Fruit fly (Drosophila melanogaster) whole organism, embryonic: ENCODE data around the gene neur.

Source experiments
- ATbp ChIP-seq: fragments of 200-800 bp; sonication (Bioruptor generic); optimal IDR thresholded peaks from 2 replicates; lab custom pipeline; 2017; ENCODE audit warnings: missing biosample characterization, mild to moderate bottlenecking, missing genetic modification characterization, missing genetic modification reagents
- Atf6 ChIP-seq: fragments of 200-800 bp; sonication (Bioruptor generic); IDR thresholded peaks from 2 replicates; pipeline ENCODE4 v1.3.6; 2022; ENCODE audit warnings: missing biosample characterization, missing genetic modification characterization
- BtbVII ChIP-seq: fragments of 200-800 bp; sonication (Bioruptor generic); optimal IDR thresholded peaks from 3 replicates; lab custom pipeline; 2017; ENCODE audit warnings: missing biosample characterization, mild to moderate bottlenecking, missing genetic modification characterization
- CG10321 ChIP-seq: fragments of 200-800 bp; sonication (Bioruptor generic); IDR thresholded peaks from 2 replicates; pipeline ENCODE4 v1.3.6; 2022; ENCODE audit warnings: missing biosample characterization, missing genetic modification characterization
- CG10979 ChIP-seq: fragments of 200-800 bp; sonication (Bioruptor generic); optimal IDR thresholded peaks from 2 replicates; lab custom pipeline; 2018; ENCODE audit warnings: missing biosample characterization, mild to moderate bottlenecking, missing genetic modification characterization, moderate library complexity
- CG14667 ChIP-seq: fragments of 200-800 bp; sonication (Bioruptor generic); IDR thresholded peaks from 2 replicates; pipeline ENCODE4 v1.3.6; 2022; ENCODE audit warnings: missing biosample characterization, missing genetic modification characterization
- CG14860 ChIP-seq: fragments of 200-800 bp; sonication (Bioruptor generic); IDR thresholded peaks from 3 replicates; pipeline ENCODE4 v1.3.6; 2022; ENCODE audit warnings: missing biosample characterization, missing genetic modification characterization; ENCODE audit not compliant: partially characterized antibody
- CG15479 ChIP-seq: fragments of 200-800 bp; sonication (Bioruptor generic); optimal IDR thresholded peaks from 3 replicates; lab custom pipeline; 2019; ENCODE audit warnings: missing biosample characterization, mild to moderate bottlenecking, missing genetic modification characterization, moderate library complexity
- CG17359 ChIP-seq: fragments of 200-800 bp; sonication (Bioruptor generic); optimal IDR thresholded peaks from 3 replicates; lab custom pipeline; 2018; ENCODE audit warnings: missing biosample characterization, mild to moderate bottlenecking, missing genetic modification characterization, moderate library complexity
- CG18262 ChIP-seq: fragments of 200-800 bp; optimal IDR thresholded peaks from 3 replicates; lab custom pipeline; 2019; ENCODE audit warnings: missing biosample characterization, mild to moderate bottlenecking, missing genetic modification characterization, moderate library complexity
- CG18476 ChIP-seq: fragments of 200-800 bp; sonication (Bioruptor generic); optimal IDR thresholded peaks from 2 replicates; lab custom pipeline; 2016; ENCODE audit warnings: missing biosample characterization, mild to moderate bottlenecking, missing genetic modification characterization
- CG5245 ChIP-seq: fragments of 200-800 bp; sonication (Bioruptor generic); optimal IDR thresholded peaks from 3 replicates; lab custom pipeline; 2016; ENCODE audit warnings: missing biosample characterization, missing genetic modification characterization
- CG7372 ChIP-seq: fragments of 200-800 bp; sonication (Bioruptor generic); IDR thresholded peaks from 2 replicates; pipeline ENCODE4 v1.3.6; 2022; ENCODE audit warnings: missing biosample characterization, missing genetic modification characterization
- CG8478 ChIP-seq: fragments of >200 bp; optimal IDR thresholded peaks from 2 replicates; lab custom pipeline; 2018
- CG9727 ChIP-seq: fragments of 200-800 bp; sonication (Bioruptor generic); optimal IDR thresholded peaks from 3 replicates; lab custom pipeline; 2017; ENCODE audit warnings: missing biosample characterization, mild to moderate bottlenecking, missing genetic modification characterization
- H2.0 ChIP-seq: fragments of 200-800 bp; sonication (Bioruptor generic); IDR thresholded peaks from 2 replicates; pipeline ENCODE4 v1.3.6; 2022; ENCODE audit warnings: missing biosample characterization, missing genetic modification characterization
- HLH3B ChIP-seq: fragments of 200-800 bp; sonication (Bioruptor generic); IDR thresholded peaks from 2 replicates; pipeline ENCODE4 v1.3.6; 2022; ENCODE audit warnings: missing biosample characterization, missing genetic modification characterization
- HLHmδ ChIP-seq: fragments of 200-800 bp; sonication (Bioruptor generic); optimal IDR thresholded peaks from 2 replicates; lab custom pipeline; 2018; ENCODE audit warnings: missing biosample characterization, mild to moderate bottlenecking, missing genetic modification characterization, moderate library complexity
- Hey ChIP-seq: fragments of 200-800 bp; sonication (Bioruptor generic); optimal IDR thresholded peaks from 3 replicates; lab custom pipeline; 2018; ENCODE audit warnings: missing biosample characterization, mild to moderate bottlenecking, missing genetic modification characterization
- Kr ChIP-seq: fragments of 200-800 bp; sonication (Bioruptor generic); optimal IDR thresholded peaks from 2 replicates; lab custom pipeline; 2017; ENCODE audit warnings: missing biosample characterization, mild to moderate bottlenecking, missing genetic modification characterization
- Med ChIP-seq: fragments of 200-800 bp; sonication (Bioruptor generic); peaks from one replicate; lab custom pipeline; 2016; ENCODE audit warnings: missing biosample characterization, missing genetic modification characterization, mild to moderate bottlenecking, inconsistent platforms, moderate library complexity
- Nf-YA ChIP-seq: fragments of 200-800 bp; sonication (Bioruptor generic); IDR thresholded peaks from 2 replicates; pipeline ENCODE4 v1.3.6; 2022; ENCODE audit warnings: missing biosample characterization, missing genetic modification characterization
- NfI ChIP-seq: fragments of 200-800 bp; sonication (Bioruptor generic); optimal IDR thresholded peaks from 3 replicates; lab custom pipeline; 2018; ENCODE audit warnings: missing biosample characterization, mild to moderate bottlenecking, missing genetic modification characterization, moderate library complexity
- Oli ChIP-seq: fragments of 200-800 bp; sonication (Bioruptor generic); optimal IDR thresholded peaks from 2 replicates; lab custom pipeline; 2018; ENCODE audit warnings: missing biosample characterization, mild to moderate bottlenecking, missing genetic modification characterization, moderate library complexity
- Sox100B ChIP-seq: fragments of 200-800 bp; sonication (Bioruptor generic); optimal IDR thresholded peaks from 3 replicates; lab custom pipeline; 2018; ENCODE audit warnings: missing biosample characterization, mild to moderate bottlenecking, missing genetic modification characterization
- Spps ChIP-seq: fragments of 200-800 bp; sonication (Bioruptor generic); optimal IDR thresholded peaks from 2 replicates; lab custom pipeline; 2018; ENCODE audit warnings: missing biosample characterization, mild to moderate bottlenecking, missing genetic modification characterization
- ac ChIP-seq: fragments of 200-800 bp; sonication (Bioruptor generic); optimal IDR thresholded peaks from 3 replicates; lab custom pipeline; 2017; ENCODE audit warnings: missing biosample characterization, mild to moderate bottlenecking, missing genetic modification characterization
- ase ChIP-seq: fragments of 200-800 bp; sonication (Bioruptor generic); IDR thresholded peaks from 3 replicates; pipeline ENCODE4 v1.3.6; 2022; ENCODE audit warnings: missing biosample characterization, missing genetic modification characterization
- da ChIP-seq: fragments of 200-800 bp; sonication (Bioruptor generic); optimal IDR thresholded peaks from 2 replicates; lab custom pipeline; 2016; ENCODE audit warnings: missing biosample characterization, missing genetic modification characterization
- dm ChIP-seq: fragments of 200-800 bp; sonication (Bioruptor generic); optimal IDR thresholded peaks from 3 replicates; lab custom pipeline; 2016; ENCODE audit warnings: missing biosample characterization, missing genetic modification characterization
- eyg ChIP-seq: fragments of 200-800 bp; sonication (Bioruptor generic); optimal IDR thresholded peaks from 3 replicates; lab custom pipeline; 2016; ENCODE audit warnings: missing biosample characterization, missing genetic modification characterization
- fd96Cb ChIP-seq: fragments of 200-800 bp; sonication (Bioruptor generic); optimal IDR thresholded peaks from 2 replicates; lab custom pipeline; 2018; ENCODE audit warnings: missing biosample characterization, mild to moderate bottlenecking, missing genetic modification characterization, moderate library complexity
- knrl ChIP-seq: fragments of 200-800 bp; sonication (Bioruptor generic); IDR thresholded peaks from 3 replicates; pipeline ENCODE4 v1.3.6; 2022; ENCODE audit warnings: missing biosample characterization, missing genetic modification characterization; ENCODE audit not compliant: partially characterized antibody
- nerfin-1 ChIP-seq: fragments of 200-800 bp; sonication (Bioruptor generic); optimal IDR thresholded peaks from 3 replicates; lab custom pipeline; 2019; ENCODE audit warnings: missing biosample characterization, mild to moderate bottlenecking, missing genetic modification characterization, moderate library complexity
- oc ChIP-seq: fragments of 200-800 bp; sonication (Bioruptor generic); optimal IDR thresholded peaks from 2 replicates; lab custom pipeline; 2018; ENCODE audit warnings: missing biosample characterization, mild to moderate bottlenecking, missing genetic modification characterization, moderate library complexity
- pros ChIP-seq: fragments of 200-800 bp; sonication (Bioruptor generic); optimal IDR thresholded peaks from 3 replicates; lab custom pipeline; 2019; ENCODE audit warnings: missing biosample characterization, mild to moderate bottlenecking, missing genetic modification characterization, moderate library complexity
- salm ChIP-seq: fragments of 200-800 bp; sonication (Bioruptor generic); optimal IDR thresholded peaks from 2 replicates; lab custom pipeline; 2018; ENCODE audit warnings: missing biosample characterization, mild to moderate bottlenecking, missing genetic modification characterization
- sens ChIP-seq: fragments of 200-800 bp; sonication (Bioruptor generic); peaks from one replicate; lab custom pipeline; 2016; ENCODE audit warnings: missing biosample characterization, missing genetic modification characterization
- seq ChIP-seq: fragments of 200-800 bp; sonication (Bioruptor generic); IDR thresholded peaks from 2 replicates; pipeline ENCODE4 v1.3.6; 2022; ENCODE audit warnings: missing biosample characterization, missing genetic modification characterization
- sim ChIP-seq: fragments of 200-800 bp; sonication (Bioruptor generic); IDR thresholded peaks from 2 replicates; pipeline ENCODE4 v1.3.6; 2022; ENCODE audit warnings: missing biosample characterization, missing genetic modification characterization
- sima ChIP-seq: fragments of 200-800 bp; sonication (Bioruptor generic); optimal IDR thresholded peaks from 2 replicates; lab custom pipeline; 2016; ENCODE audit warnings: missing biosample characterization, missing genetic modification characterization
- sqz ChIP-seq: fragments of 200-800 bp; sonication (Bioruptor generic); optimal IDR thresholded peaks from 3 replicates; lab custom pipeline; 2018; ENCODE audit warnings: missing biosample characterization, mild to moderate bottlenecking, missing genetic modification characterization
- tap ChIP-seq: fragments of 200-800 bp; optimal IDR thresholded peaks from 3 replicates; lab custom pipeline; 2019; ENCODE audit warnings: missing biosample characterization, mild to moderate bottlenecking, missing genetic modification characterization, moderate library complexity
- tll ChIP-seq, 2 experiments: fragments of 200-800 bp in 1 of 2; fragments of >200 bp in 1 of 2; sonication (Bioruptor generic) in 1 of 2; optimal IDR thresholded peaks; 2 replicates each; lab custom pipeline; 2017 to 2019; ENCODE audit warnings: missing biosample characterization in 2 of 2, missing genetic modification characterization in 2 of 2, mild to moderate bottlenecking in 1 of 2, moderate library complexity in 1 of 2
- twi ChIP-seq: fragments of 200-800 bp; optimal IDR thresholded peaks from 2 replicates; lab custom pipeline; 2019; ENCODE audit warnings: missing biosample characterization, mild to moderate bottlenecking, missing genetic modification characterization, moderate library complexity
- zen ChIP-seq: fragments of 200-800 bp; sonication (Bioruptor generic); optimal IDR thresholded peaks from 3 replicates; lab custom pipeline; 2018; ENCODE audit warnings: missing biosample characterization, mild to moderate bottlenecking, missing genetic modification characterization, moderate library complexity
- zen2 ChIP-seq: fragments of 200-800 bp; sonication (Bioruptor generic); IDR thresholded peaks from 3 replicates; pipeline ENCODE4 v1.3.6; 2022; ENCODE audit warnings: missing biosample characterization, missing genetic modification characterization; ENCODE audit not compliant: partially characterized antibody

Gene neur

DNA sequence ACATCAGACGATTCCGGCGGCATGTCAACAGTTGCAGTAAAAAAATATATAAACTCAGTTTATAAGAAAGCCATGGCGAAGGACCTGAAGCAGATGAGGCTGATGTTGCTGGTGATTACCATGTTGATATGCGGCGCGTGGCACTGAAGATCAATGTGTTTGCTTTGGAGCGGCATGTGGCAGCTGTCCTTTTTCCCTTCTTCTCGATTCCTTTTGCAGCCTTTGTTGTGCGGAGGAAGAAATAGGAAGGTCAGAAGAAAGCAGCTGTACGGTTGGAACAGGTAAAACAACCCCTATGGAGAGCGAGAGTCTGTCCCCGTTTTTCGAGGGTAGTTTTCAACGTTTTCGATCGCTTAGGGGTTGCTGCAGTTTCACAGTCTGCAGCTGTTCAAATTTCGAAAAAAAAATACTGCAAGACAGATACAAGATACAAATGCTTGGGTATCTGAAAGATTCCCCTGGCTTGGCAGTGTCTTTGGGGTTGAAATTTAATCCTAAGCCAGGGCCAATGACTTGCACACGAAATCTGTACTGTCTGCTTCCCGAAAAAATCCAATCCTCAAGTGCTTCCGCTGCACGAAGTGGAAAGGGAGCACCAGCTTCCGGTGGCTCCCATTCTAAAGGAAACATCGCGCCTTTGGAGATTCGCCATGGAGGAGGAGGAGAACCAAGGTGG, 14.3 kb downstream of the neur start:
- TF ChIP-seq HLHmδ: peak; percentile 84
- TF ChIP-seq Atf6 (GFP tag; lab: Robert Waterston, UW): no peak
- no peak for TF ChIP-seq CG5245 (GFP tag; lab: Kevin White, UChicago)
- TF ChIP-seq Oli: no peak
- TF ChIP-seq BtbVII: no peak
- no peak for TF ChIP-seq CG14860
- peak; percentile 45 for TF ChIP-seq CG15479 (GFP tag; lab: Kevin White, UChicago)
- TF ChIP-seq zen (tag; lab: Kevin White, UChicago): peak; percentile 42
- TF ChIP-seq salm: no peak
- TF ChIP-seq ATbp (GFP tag; lab: Kevin White, UChicago): no peak
- TF ChIP-seq Kr (GFP tag; lab: Kevin White, UChicago): peak; percentile 55
- TF ChIP-seq da: peak; percentile 75
- TF ChIP-seq CG14667 (GFP tag; lab: Robert Waterston, UW): no peak
- TF ChIP-seq CG10979 (tag; lab: Kevin White, UChicago): no peak
- TF ChIP-seq sima (GFP tag; lab: Kevin White, UChicago): no peak
- TF ChIP-seq Sox100B (GFP tag; lab: Kevin White, UChicago): no peak
- TF ChIP-seq CG18476 (GFP tag; lab: Kevin White, UChicago): peak; percentile 70
- TF ChIP-seq NfI (GFP tag; lab: Kevin White, UChicago): no peak
- TF ChIP-seq pros (GFP tag; lab: Kevin White, UChicago): peak; percentile 100
- TF ChIP-seq nerfin-1 (tag; lab: Kevin White, UChicago): peak; percentile 20
- peak; percentile 95 for TF ChIP-seq ac (GFP tag; lab: Kevin White, UChicago)
- no peak for TF ChIP-seq CG7372 (GFP tag; lab: Robert Waterston, UW)
- no peak for TF ChIP-seq sim (GFP tag; lab: Robert Waterston, UW)
- TF ChIP-seq seq: no peak; the same call in 1 of the 2 replicates
- TF ChIP-seq dm (GFP tag; lab: Kevin White, UChicago): no peak
- peak; percentile 93 for TF ChIP-seq twi (tag; lab: Kevin White, UChicago)
- TF ChIP-seq CG9727 (GFP tag; lab: Kevin White, UChicago): no peak
- no peak for TF ChIP-seq CG10321 (GFP tag; lab: Robert Waterston, UW)
- peak; percentile 43 for TF ChIP-seq Hey (tag; lab: Kevin White, UChicago)
- TF ChIP-seq CG17359 (tag; lab: Kevin White, UChicago): no peak
- peak; percentile 83 for TF ChIP-seq sqz (GFP tag; lab: Kevin White, UChicago)
- TF ChIP-seq Med (GFP tag; lab: Kevin White, UChicago): peak; percentile 44
- TF ChIP-seq zen2 (GFP tag; lab: Robert Waterston, UW): 0 out of 3 replicates have a peak, but pooled peaks have one; percentile 14
- peak; percentile 64 for TF ChIP-seq sens (GFP tag; lab: Kevin White, UChicago)
- TF ChIP-seq H2.0 (GFP tag; lab: Robert Waterston, UW): no peak
- no peak for TF ChIP-seq Nf-YA (GFP tag; lab: Robert Waterston, UW)
- peak; percentile 50 for TF ChIP-seq oc (tag; lab: Kevin White, UChicago)
- no peak for TF ChIP-seq fd96Cb (tag; lab: Kevin White, UChicago)
- TF ChIP-seq ase (GFP tag; lab: Robert Waterston, UW): peak; percentile 26; the same call in 1 of the 3 replicates
- no peak for TF ChIP-seq HLH3B
- no peak for TF ChIP-seq CG8478 (lab: Kevin White, UChicago)
- no peak for TF ChIP-seq knrl (GFP tag; lab: Robert Waterston, UW)
- peak in 1 of 2 experiments; percentile 38 for TF ChIP-seq tll (GFP tag; optimal IDR thresholded peaks at IDR 0.05; lab: Kevin White, UChicago)
- no peak for TF ChIP-seq CG18262
- no peak for TF ChIP-seq Spps (tag; lab: Kevin White, UChicago)
- no peak for TF ChIP-seq eyg (GFP tag; lab: Kevin White, UChicago)
- TF ChIP-seq tap (tag; lab: Kevin White, UChicago): peak; percentile 58
